Fruit fly (Drosophila melanogaster) whole organism, wandering third instar larva: ENCODE measurements around the gene CG34276.

Experiments used
- CG32264 ChIP-seq: fragments of 200-800 bp; sonication (Bioruptor generic); optimal IDR thresholded peaks from 2 replicates; lab custom pipeline; 2016; ENCODE audit warnings: missing biosample characterization, missing genetic modification characterization
- fru ChIP-seq: fragments of 200-800 bp; sonication (Bioruptor generic); optimal IDR thresholded peaks from 3 replicates; lab custom pipeline; 2016; ENCODE audit warnings: missing biosample characterization, mild to moderate bottlenecking, missing genetic modification characterization
- pan ChIP-seq: fragments of >200 bp; optimal IDR thresholded peaks from 2 replicates; lab custom pipeline; 2017

- TF ChIP-seq pan (lab: Kevin White, UChicago) (no peak), CG32264 (GFP tag; lab: Kevin White, UChicago) (no peak), fru (GFP tag; lab: Kevin White, UChicago) (no peak)
Observed at dm6 chr3R:15928127-15928526, 2.7 kb downstream of the CG34276 start.
